Worm (Caenorhabditis elegans) whole organism, L4/young adult: Measurements from ENCODE around the gene D1014.5.

Experiments
- W03F9.2 ChIP-seq: fragments of 150-350 bp; optimal IDR thresholded peaks from 2 replicates; lab custom pipeline; 2014; ENCODE audit warnings: missing biosample characterization, missing genetic modification characterization
- dao-5 ChIP-seq: sonication (generic microtip); optimal IDR thresholded peaks from 2 replicates; lab custom pipeline; 2016; ENCODE audit warnings: missing genotype, missing genetic modification characterization, moderate library complexity, missing compliant biosample characterization
- him-1 ChIP-seq: sonication (generic microtip); optimal IDR thresholded peaks from 2 replicates; lab custom pipeline; 2016; ENCODE audit warnings: missing genotype, missing genetic modification reagents, missing genetic modification characterization, missing compliant biosample characterization

Gene D1014.5

DNA sequence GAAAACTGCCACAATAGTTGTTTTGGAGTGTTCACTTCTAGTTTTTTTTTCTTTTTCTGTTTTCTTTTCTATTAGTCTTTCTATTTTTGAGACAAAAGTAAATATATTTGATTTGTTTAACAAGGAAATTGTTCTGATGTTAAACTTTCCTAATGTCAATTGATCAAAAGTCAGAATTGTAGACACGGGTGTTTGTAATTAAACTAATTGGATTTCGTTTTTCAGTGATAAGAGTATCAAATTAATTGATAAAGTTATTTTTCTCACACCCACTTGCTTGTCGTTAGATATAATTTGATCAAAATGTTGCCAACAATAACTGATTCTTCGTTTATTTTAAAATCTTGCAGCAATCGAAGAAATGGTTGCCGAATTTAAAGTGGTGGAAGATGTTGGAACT lies 39.7 kb downstream of the D1014.5 start:
- TF ChIP-seq W03F9.2 (tag; lab: Kevin White, UChicago) (no peak), him-1 (tag; lab: Kevin White, UChicago) (no peak), dao-5 (tag; lab: Kevin White, UChicago) (no peak)

DNA sequence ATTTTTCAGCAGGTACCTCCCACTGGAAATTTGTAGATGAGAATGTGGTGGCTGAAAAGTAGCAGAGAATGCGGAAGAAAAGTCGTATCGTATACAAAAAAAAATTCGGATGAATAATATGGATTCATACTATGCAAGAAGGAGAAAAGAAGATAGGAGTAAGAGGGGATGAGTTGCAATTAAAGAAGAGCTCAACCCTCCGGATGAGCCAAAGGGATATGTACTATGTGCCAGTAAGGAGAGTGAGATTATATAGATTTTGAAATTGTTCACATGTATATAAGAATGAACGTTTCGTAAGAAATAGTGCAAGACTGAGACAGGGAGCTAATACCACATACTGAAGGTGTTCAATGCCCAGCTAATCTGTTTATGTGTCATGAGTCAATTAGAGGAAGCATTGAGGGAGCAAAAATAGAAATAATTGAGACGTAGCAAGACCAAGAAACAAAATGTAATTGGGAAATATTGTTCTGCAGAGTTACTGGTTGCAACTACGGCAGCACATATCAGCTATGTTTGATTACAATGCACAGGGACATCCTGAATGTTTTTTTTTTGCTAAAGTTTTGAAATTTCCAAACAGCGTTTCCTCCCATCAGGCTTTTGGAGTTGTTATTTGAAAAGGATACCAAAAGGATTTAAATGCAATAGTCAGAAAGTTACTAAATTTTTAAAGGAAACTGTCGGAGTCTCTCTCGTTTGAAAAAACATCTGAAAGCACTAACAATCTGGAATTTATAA lies 44.9 kb downstream of the D1014.5 start, which contains the start of gene F20D6.8:
TSS of gene F20D6.8 (minus strand) at position 51 of the 744 bp plus-strand sequence.
- TF ChIP-seq him-1 (tag; lab: Kevin White, UChicago), result no peak
- TF ChIP-seq dao-5 (tag; lab: Kevin White, UChicago), result no peak
- no peak for TF ChIP-seq W03F9.2 (tag; lab: Kevin White, UChicago)

DNA sequence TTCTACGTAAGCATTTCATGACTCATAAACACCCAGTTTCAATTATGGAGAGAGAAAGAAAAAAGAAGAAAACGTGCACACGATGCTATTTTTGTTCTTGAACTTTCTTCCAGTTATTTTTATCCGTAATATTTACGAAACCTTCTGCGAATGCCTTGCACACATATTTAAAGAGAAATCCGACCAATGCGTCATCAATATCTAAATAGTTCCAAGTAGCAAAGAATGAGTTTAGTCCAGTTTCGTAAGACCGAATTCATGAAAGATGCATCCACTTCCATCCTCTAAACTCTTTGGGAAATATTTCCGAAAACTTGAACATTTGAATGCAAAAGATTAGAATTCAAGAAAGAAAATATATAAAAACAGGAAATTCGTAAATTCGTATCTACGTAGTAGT lies 45.7 kb downstream of the D1014.5 start:
- no peak for TF ChIP-seq dao-5 (tag; lab: Kevin White, UChicago)
- no peak for TF ChIP-seq him-1 (tag; lab: Kevin White, UChicago)
- TF ChIP-seq W03F9.2 (tag; lab: Kevin White, UChicago), result no peak

DNA sequence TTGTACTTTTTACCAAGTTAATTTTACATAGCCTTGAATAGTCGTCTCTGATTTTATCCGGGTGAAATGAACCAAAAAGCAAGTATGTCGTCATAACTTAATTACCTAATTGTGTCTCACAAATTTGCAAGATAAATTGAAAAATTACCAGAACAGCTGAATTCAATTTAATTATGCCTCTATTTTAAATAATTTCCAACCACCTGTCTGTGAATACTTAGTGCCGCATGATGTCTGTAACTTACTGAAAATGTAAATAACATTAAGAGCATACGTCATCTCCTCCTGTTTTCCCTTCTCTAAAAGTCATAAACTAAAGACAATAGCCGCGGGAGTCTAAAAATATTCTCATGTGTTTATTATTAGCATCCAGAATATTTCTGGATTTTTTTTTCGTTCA lies 46.8 kb downstream of the D1014.5 start:
- no peak for TF ChIP-seq W03F9.2 (tag; lab: Kevin White, UChicago)
- TF ChIP-seq dao-5 (tag; lab: Kevin White, UChicago), result no peak
- TF ChIP-seq him-1 (tag; lab: Kevin White, UChicago), result no peak

DNA sequence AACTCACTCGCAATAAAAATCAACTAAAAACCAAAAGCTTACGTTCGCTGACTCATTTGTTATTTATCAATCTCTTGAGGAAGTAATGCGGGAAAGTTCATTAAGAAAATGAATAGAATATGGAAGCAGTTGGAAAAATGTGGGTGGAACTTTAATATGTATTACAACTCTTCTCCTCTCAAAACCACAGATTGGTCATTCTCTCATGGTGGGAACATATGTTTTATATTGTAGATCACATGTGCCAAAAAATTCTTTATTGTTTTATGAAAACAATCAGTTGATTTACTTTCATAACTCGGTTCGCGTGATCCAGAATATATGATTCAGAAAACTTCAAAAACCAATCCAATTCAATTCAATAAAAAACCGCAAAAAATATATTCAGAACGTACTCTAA lies 48.2 kb downstream of the D1014.5 start:
- TF ChIP-seq W03F9.2 (tag; lab: Kevin White, UChicago), result no peak
- no peak for TF ChIP-seq him-1 (tag; lab: Kevin White, UChicago)
- TF ChIP-seq dao-5 (tag; lab: Kevin White, UChicago), result no peak
